Worm (Caenorhabditis elegans): ENCODE results near the gene C40A11.3.

The C40A11.3 gene

ce11 chrII:2191383-2191782, 50.5 kb downstream of the C40A11.3 start:
- TF ChIP-seq unc-62 (GFP tag; optimal IDR thresholded peaks at IDR 0.05) = no peak

ce11 chrII:2192267-2192666, 51.4 kb downstream of the C40A11.3 start:
- no peak for TF ChIP-seq unc-62 (GFP tag; optimal IDR thresholded peaks at IDR 0.05)
